Worm (Caenorhabditis elegans) whole organism, early embryonic: ENCODE results near the gene pmk-1.

Source experiments
- B0310.2 ChIP-seq: sonication (generic microtip); optimal IDR thresholded peaks from 2 replicates; lab custom pipeline; 2016; ENCODE audit warnings: mild to moderate bottlenecking, missing genetic modification characterization, missing compliant biosample characterization
- F13C5.2 ChIP-seq: sonication (generic microtip); optimal IDR thresholded peaks from 2 replicates; lab custom pipeline; 2017; ENCODE audit warnings: mild to moderate bottlenecking, missing genetic modification characterization, inconsistent platforms, missing compliant biosample characterization
- aly-1 ChIP-seq: sonication (generic microtip); optimal IDR thresholded peaks from 2 replicates; lab custom pipeline; 2016; ENCODE audit warnings: missing genetic modification characterization, missing compliant biosample characterization
- ama-1 ChIP-seq: fragments of 150-350 bp; optimal IDR thresholded peaks from 2 replicates; lab custom pipeline; 2014
- ceh-13 ChIP-seq: fragments of 200-800 bp; sonication (Bioruptor generic); optimal IDR thresholded peaks from 2 replicates; lab custom pipeline; 2018; ENCODE audit warnings: mild to moderate bottlenecking, missing genetic modification characterization, missing compliant biosample characterization
- ceh-36 ChIP-seq: sonication (generic microtip); optimal IDR thresholded peaks from 2 replicates; lab custom pipeline; 2016; ENCODE audit warnings: missing genetic modification characterization, inconsistent platforms, missing compliant biosample characterization
- ets-7 ChIP-seq: sonication (generic microtip); optimal IDR thresholded peaks from 2 replicates; lab custom pipeline; 2016; ENCODE audit warnings: missing genotype, missing genetic modification characterization, missing compliant biosample characterization
- flt-1 ChIP-seq: fragments of 200-800 bp; sonication (Bioruptor generic); IDR thresholded peaks from 2 replicates; pipeline ENCODE4 v1.3.6; 2022; ENCODE audit warnings: missing genetic modification characterization, missing compliant biosample characterization
- hmbx-1 ChIP-seq: sonication (generic microtip); optimal IDR thresholded peaks from 2 replicates; lab custom pipeline; 2016; ENCODE audit warnings: mild to moderate bottlenecking, missing genetic modification characterization, missing compliant biosample characterization
- hmg-4 ChIP-seq: fragments of 200-800 bp; sonication (Bioruptor generic); optimal IDR thresholded peaks from 2 replicates; lab custom pipeline; 2018; ENCODE audit warnings: mild to moderate bottlenecking, missing genetic modification characterization, missing compliant biosample characterization
- hnd-1 ChIP-seq: sonication (generic microtip); optimal IDR thresholded peaks from 2 replicates; lab custom pipeline; 2016; ENCODE audit warnings: missing genetic modification characterization, missing compliant biosample characterization
- pes-1 ChIP-seq: fragments of 200-800 bp; sonication (Bioruptor generic); IDR thresholded peaks from 2 replicates; pipeline ENCODE4 v1.3.6; 2022; ENCODE audit warnings: missing genetic modification reagents, missing genetic modification characterization, missing compliant biosample characterization
- scrt-1 ChIP-seq: fragments of 200-800 bp; sonication (Bioruptor generic); IDR thresholded peaks from 2 replicates; pipeline ENCODE4 v1.3.6; 2022; ENCODE audit warnings: missing genetic modification characterization, missing compliant biosample characterization
- sea-1 ChIP-seq: fragments of 200-800 bp; sonication (Bioruptor generic); conservative IDR thresholded peaks from 2 replicates; pipeline ENCODE4 v1.3.6; 2022; ENCODE audit warnings: missing genetic modification characterization, missing compliant biosample characterization
- tbx-11 ChIP-seq: fragments of 200-800 bp; sonication (Bioruptor generic); IDR thresholded peaks from 2 replicates; pipeline ENCODE4 v1.3.6; 2022; ENCODE audit warnings: missing genetic modification characterization, missing compliant biosample characterization
- tbx-37 ChIP-seq: fragments of 200-800 bp; sonication (Bioruptor generic); conservative IDR thresholded peaks from 2 replicates; pipeline ENCODE4 v1.3.6; 2022; ENCODE audit warnings: missing genetic modification reagents, missing genetic modification characterization, missing compliant biosample characterization
- tra-4 ChIP-seq: sonication (generic microtip); optimal IDR thresholded peaks from 2 replicates; lab custom pipeline; 2017; ENCODE audit warnings: missing genetic modification characterization, missing compliant biosample characterization

The pmk-1 gene

ce11 chrIV:8127430-8127829 is 21.2 kb upstream of the pmk-1 start:
- TF ChIP-seq F13C5.2 (tag; lab: Kevin White, UChicago) (no peak), tbx-37 (GFP tag; lab: Robert Waterston, UW) (no peak), aly-1 (no peak), hmbx-1 (tag; lab: Kevin White, UChicago) (no peak)

DNA sequence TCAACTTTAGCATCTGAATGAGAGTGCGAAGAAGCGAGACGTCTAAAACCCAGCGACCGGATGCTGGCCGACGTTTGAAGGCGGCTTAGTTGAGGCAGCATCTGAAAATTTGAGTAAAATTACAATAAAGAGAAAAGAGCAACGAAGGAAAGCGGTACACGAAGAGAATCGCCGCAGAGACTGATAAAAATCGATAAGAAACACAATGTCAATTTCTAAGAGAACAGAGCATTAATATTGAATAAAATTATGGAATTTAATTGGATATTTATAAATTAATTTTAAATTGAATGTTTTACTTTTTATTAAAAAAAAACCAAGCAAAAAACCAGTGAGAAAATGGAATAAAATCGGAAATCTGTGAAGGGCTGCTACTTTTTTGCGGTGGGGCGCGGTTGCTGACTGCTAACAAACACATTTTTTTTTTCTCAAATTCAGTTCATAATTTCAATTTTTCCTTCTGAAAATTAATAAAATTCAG is 18.4 kb upstream of the pmk-1 start, which contains the start of the genes ndub-11 and moc-3:
ndub-11 (minus strand) TSS at position 101 of the 481 bp plus-strand sequence.
moc-3 (plus strand) TSS at position 431 of the 481 bp plus-strand sequence.
- TF ChIP-seq tbx-11 (GFP tag; lab: Robert Waterston, UW) (no peak), pes-1 (GFP tag; lab: Robert Waterston, UW) (no peak), F13C5.2 (tag; lab: Kevin White, UChicago) (no peak), sea-1 (GFP tag; lab: Robert Waterston, UW) (no peak), scrt-1 (GFP tag; lab: Robert Waterston, UW) (no peak), tbx-37 (GFP tag; lab: Robert Waterston, UW) (no peak)

DNA sequence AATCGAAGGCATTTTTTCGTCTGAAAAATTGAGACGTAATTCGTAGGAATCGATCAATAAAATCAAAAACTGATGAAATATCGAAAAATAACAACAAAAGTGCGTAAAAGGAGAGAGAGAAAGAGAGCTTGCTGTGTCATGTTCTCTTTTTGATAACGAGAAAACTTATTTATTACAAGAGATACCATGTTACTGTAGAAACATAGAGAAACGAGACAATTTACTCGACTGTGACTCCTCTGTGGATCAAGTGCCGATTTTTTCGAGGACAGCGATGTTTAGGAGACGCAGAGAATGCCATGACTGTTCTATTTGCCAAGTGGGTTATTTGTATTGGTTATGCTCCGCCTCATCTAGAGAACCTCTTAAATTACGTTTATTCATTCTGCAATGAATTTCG is 15.1 kb upstream of the pmk-1 start, which contains the start of gene sph-1:
sph-1 (minus strand) TSS at position 23 of the 400 bp plus-strand sequence.
- TF ChIP-seq tbx-37 (GFP tag; lab: Robert Waterston, UW), result no peak
- TF ChIP-seq tra-4 (tag; lab: Kevin White, UChicago), result no peak
- no peak for TF ChIP-seq ceh-13 (GFP tag; lab: Kevin White, UChicago)

DNA sequence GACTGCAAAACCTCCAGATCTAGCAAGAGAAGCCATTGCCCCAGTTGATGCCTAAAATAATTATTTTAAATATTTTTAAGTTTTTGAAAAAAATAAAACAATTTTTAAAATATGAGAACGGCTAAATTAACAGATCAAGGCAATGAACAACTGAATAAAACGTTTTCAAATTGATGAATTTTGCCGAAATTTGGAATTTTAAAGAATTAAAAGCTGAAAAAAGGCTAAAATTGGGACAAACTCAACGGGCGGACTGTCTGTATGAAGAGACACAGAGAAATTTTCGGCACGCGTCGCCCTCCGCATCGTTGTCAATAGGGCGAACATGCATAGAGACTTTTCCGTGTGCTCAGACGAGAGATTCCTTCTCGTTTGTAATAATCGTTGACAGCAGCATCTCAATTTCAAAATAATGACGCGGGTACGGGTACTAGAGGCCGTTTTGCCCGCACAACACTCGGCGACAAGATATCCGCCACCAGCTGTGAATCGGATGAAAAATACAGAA is 12.5 kb upstream of the pmk-1 start, which contains the start of the genes isp-1 and islo-1:
isp-1 (minus strand) TSS at position 51 of the 508 bp plus-strand sequence.
islo-1 (plus strand) TSS at position 385 of the 508 bp plus-strand sequence.
- TF ChIP-seq F13C5.2 (tag; lab: Kevin White, UChicago) (peak; percentile 55), tbx-11 (GFP tag; lab: Robert Waterston, UW) (no peak), tra-4 (tag; lab: Kevin White, UChicago) (no peak), ama-1 (lab: Kevin White, UChicago) (no peak), pes-1 (GFP tag; lab: Robert Waterston, UW) (no peak), hmbx-1 (tag; lab: Kevin White, UChicago) (no peak)

DNA sequence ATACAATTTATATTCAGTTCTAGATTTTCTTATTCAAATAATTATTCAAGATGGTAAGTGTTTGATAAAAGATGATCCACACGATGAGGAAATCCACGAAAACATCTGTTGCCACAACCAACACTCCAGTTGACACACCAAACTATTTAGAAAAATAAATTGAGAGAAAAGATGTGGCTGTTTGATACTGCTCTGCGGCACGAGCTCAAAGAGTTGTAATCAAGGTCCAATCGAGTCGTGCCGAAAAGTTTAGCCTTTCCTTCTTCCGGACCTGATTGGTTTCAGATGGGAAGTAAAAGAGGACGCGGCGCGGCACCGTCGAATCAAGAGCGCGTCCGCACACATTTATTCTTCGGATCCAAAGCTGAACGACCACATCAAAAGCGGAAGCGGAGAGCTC is 12.0 kb upstream of the pmk-1 start:
- TF ChIP-seq F13C5.2 (tag; lab: Kevin White, UChicago), result no peak
- TF ChIP-seq tra-4 (tag; lab: Kevin White, UChicago), result no peak
- TF ChIP-seq ama-1 (lab: Kevin White, UChicago), result no peak
- TF ChIP-seq pes-1 (GFP tag; lab: Robert Waterston, UW), result no peak
- no peak for TF ChIP-seq scrt-1 (GFP tag; lab: Robert Waterston, UW)
- no peak for TF ChIP-seq ets-7 (tag; lab: Kevin White, UChicago)
- no peak for TF ChIP-seq flt-1 (GFP tag; lab: Robert Waterston, UW)

DNA sequence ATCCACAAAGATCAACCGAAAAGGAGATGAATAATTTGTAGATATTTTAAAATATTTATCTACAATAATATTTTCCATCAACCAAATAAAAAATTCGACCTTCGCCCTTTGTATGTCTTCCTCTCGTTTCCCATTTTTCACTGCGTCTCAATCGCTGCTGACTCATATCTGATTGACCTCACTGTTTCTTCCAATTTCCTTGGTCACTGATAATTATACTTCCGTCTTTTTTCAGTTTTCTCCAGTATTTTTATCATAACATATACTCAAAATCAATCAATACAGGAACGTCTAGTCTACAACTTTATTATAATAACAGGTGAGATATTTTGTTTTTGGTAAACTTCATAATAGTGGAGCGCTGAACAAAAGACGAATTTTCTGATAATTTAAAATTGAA is 9.6 kb upstream of the pmk-1 start, which contains the start of gene pmk-3:
pmk-3 (plus strand) TSS at position 236 of the 400 bp plus-strand sequence.
- no peak for TF ChIP-seq hmbx-1 (tag; lab: Kevin White, UChicago)

DNA sequence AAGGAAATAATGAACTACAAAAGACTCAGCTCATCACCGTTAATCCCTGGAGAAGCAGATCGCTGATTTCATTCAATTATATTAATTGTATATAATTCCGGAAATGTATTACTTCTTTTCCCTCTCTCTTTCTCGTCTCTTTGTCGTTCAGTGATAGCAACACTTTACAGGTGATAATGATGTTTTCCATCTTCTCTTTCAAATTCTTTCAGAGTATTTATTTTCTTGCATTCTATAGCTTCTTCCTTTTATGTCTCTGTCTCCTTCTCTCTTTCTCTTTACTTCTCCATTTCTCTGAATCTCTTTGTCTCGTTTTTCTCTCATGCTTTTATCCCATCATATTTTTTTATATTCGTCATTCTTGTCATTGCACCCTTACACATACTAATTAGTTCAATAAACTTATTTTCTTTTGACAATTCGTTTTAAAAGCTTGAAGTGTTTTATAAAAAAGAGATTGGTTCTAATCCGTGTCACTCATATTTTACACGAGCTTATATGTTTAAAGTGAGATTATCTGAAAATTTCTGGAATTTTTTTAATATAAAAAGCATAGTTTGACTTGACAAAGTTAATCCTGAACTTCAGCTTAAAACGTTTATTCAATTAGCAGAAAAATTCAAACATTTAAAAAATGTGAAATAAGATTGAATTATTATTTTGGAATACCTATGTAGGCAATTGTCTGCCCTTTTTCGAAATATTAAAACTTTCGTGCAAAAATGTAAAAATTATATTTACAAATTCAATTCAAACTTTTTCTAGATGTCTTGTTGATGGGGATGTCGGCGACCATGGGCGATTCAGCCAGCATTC is 5.7 kb upstream of the pmk-1 start, which contains the start of gene pmk-2:
pmk-2 (plus strand) TSS at position 766 of the 816 bp plus-strand sequence.
- TF ChIP-seq pes-1 (GFP tag; lab: Robert Waterston, UW), result no peak
- no peak for TF ChIP-seq F13C5.2 (tag; lab: Kevin White, UChicago)
- TF ChIP-seq ets-7 (tag; lab: Kevin White, UChicago), result no peak
- TF ChIP-seq flt-1 (GFP tag; lab: Robert Waterston, UW), result no peak
- no peak for TF ChIP-seq B0310.2 (tag; lab: Kevin White, UChicago)
- TF ChIP-seq tra-4 (tag; lab: Kevin White, UChicago), result no peak
- no peak for TF ChIP-seq tbx-11 (GFP tag; lab: Robert Waterston, UW)
- no peak for TF ChIP-seq hnd-1 (tag; lab: Kevin White, UChicago)
- TF ChIP-seq tbx-37 (GFP tag; lab: Robert Waterston, UW), result no peak
- no peak for TF ChIP-seq ceh-36
- TF ChIP-seq ceh-13 (GFP tag; lab: Kevin White, UChicago), result no peak
- TF ChIP-seq aly-1, result no peak
- no peak for TF ChIP-seq ama-1 (lab: Kevin White, UChicago)
- no peak for TF ChIP-seq scrt-1 (GFP tag; lab: Robert Waterston, UW)
- TF ChIP-seq hmbx-1 (tag; lab: Kevin White, UChicago), result no peak
- no peak for TF ChIP-seq hmg-4

- TF ChIP-seq ceh-13 (GFP tag; lab: Kevin White, UChicago), result no peak
- no peak for TF ChIP-seq ama-1 (lab: Kevin White, UChicago)
- no peak for TF ChIP-seq B0310.2 (tag; lab: Kevin White, UChicago)
- no peak for TF ChIP-seq pes-1 (GFP tag; lab: Robert Waterston, UW)
- no peak for TF ChIP-seq tbx-11 (GFP tag; lab: Robert Waterston, UW)
- no peak for TF ChIP-seq scrt-1 (GFP tag; lab: Robert Waterston, UW)
- no peak for TF ChIP-seq F13C5.2 (tag; lab: Kevin White, UChicago)
- no peak for TF ChIP-seq flt-1 (GFP tag; lab: Robert Waterston, UW)
- TF ChIP-seq tbx-37 (GFP tag; lab: Robert Waterston, UW), result no peak
- no peak for TF ChIP-seq ets-7 (tag; lab: Kevin White, UChicago)
- no peak for TF ChIP-seq hnd-1 (tag; lab: Kevin White, UChicago)
- no peak for TF ChIP-seq tra-4 (tag; lab: Kevin White, UChicago)
- no peak for TF ChIP-seq aly-1
- TF ChIP-seq sea-1 (GFP tag; lab: Robert Waterston, UW), result no peak
- TF ChIP-seq ceh-36, result no peak
- no peak for TF ChIP-seq hmg-4
- no peak for TF ChIP-seq hmbx-1 (tag; lab: Kevin White, UChicago)
These were observed 4.3 kb upstream of the pmk-1 start for ce11 chrIV:8144341-8144740.
